Fruit fly (Drosophila melanogaster): ENCODE measurements around the gene msl-1.

msl-1 gene

dm6 chr2L:18735553-18736167 lies 47.1 kb upstream of the msl-1 start (continued):
- peak; percentile 58 for TF ChIP-seq Nf-YA (GFP tag; IDR thresholded peaks at IDR 0.05)
- TF ChIP-seq CG34422 (GFP tag; IDR thresholded peaks at IDR 0.05) = no peak
- TF ChIP-seq Nf-YC (tag; optimal IDR thresholded peaks at IDR 0.05) = peak; percentile 97
- TF ChIP-seq CG12104 (GFP tag; optimal IDR thresholded peaks at IDR 0.05) = no peak
- peak; percentile 69; the same call in 1 of the 3 replicates for TF ChIP-seq CG6175 (GFP tag; IDR thresholded peaks at IDR 0.05)
- TF ChIP-seq z (GFP tag; IDR thresholded peaks at IDR 0.05) = peak; percentile 34; the same call in 1 of the 3 replicates
- peak; percentile 42 for TF ChIP-seq Jarid2 (GFP tag; optimal IDR thresholded peaks at IDR 0.05)
- peak; percentile 14 for TF ChIP-seq Blimp-1 (GFP tag; optimal IDR thresholded peaks at IDR 0.05)
- TF ChIP-seq eyg (GFP tag; optimal IDR thresholded peaks at IDR 0.05) = no peak
- TF ChIP-seq Drgx (GFP tag; IDR thresholded peaks at IDR 0.05) = 0 out of 2 replicates have a peak, but pooled peaks have one; percentile 15
- 0 out of 3 replicates have a peak, but pooled peaks have one; percentile 9 for TF ChIP-seq zen2 (GFP tag; IDR thresholded peaks at IDR 0.05; ENCODE audit: partially characterized antibody)
- peak; percentile 33 for TF ChIP-seq Med (GFP tag)
- TF ChIP-seq CG7839 (tag; optimal IDR thresholded peaks at IDR 0.05) = no peak
- peak; percentile 59 for TF ChIP-seq Kr (GFP tag; optimal IDR thresholded peaks at IDR 0.05)
- peak in 1 of 2 experiments; percentile 22 for TF ChIP-seq Dfd (GFP tag; optimal IDR thresholded peaks at IDR 0.05)

dm6 chr2L:18732760-18733530 lies 44.3 kb upstream of the msl-1 start:
- TF ChIP-seq z (GFP tag; IDR thresholded peaks at IDR 0.05) (peak; percentile 56; the same call in 1 of the 3 replicates), pnt (GFP tag; optimal IDR thresholded peaks at IDR 0.05) (no peak), CoRest (tag; optimal IDR thresholded peaks at IDR 0.05) (peak; percentile 17), Nf-YB (GFP tag; optimal IDR thresholded peaks at IDR 0.05) (peak; percentile 68), hth (optimal IDR thresholded peaks at IDR 0.05) (no peak), ato (GFP tag; IDR thresholded peaks at IDR 0.05; ENCODE audit: partially characterized antibody) (0 out of 2 replicates have a peak, but pooled peaks have one; percentile 26), sug (tag; optimal IDR thresholded peaks at IDR 0.05) (peak; percentile 47), yki (optimal IDR thresholded peaks at IDR 0.05) (no peak), Jarid2 (GFP tag; optimal IDR thresholded peaks at IDR 0.05) (peak; percentile 92), sc (optimal IDR thresholded peaks at IDR 0.05) (no peak), sc (GFP tag; optimal IDR thresholded peaks at IDR 0.05) (no peak), chn (GFP tag; optimal IDR thresholded peaks at IDR 0.05) (peak; percentile 58), Bdp1 (GFP tag; optimal IDR thresholded peaks at IDR 0.05) (no peak), CG16815 (GFP tag; optimal IDR thresholded peaks at IDR 0.05) (no peak), CG10979 (tag; optimal IDR thresholded peaks at IDR 0.05) (peak; percentile 9), Drgx (GFP tag; IDR thresholded peaks at IDR 0.05) (peak; percentile 19; the same call in 1 of the 2 replicates), cg (GFP tag; optimal IDR thresholded peaks at IDR 0.05) (peak; percentile 73), pros (GFP tag; optimal IDR thresholded peaks at IDR 0.05) (peak; percentile 60), Opbp (GFP tag; IDR thresholded peaks at IDR 0.05; ENCODE audit: partially characterized antibody) (peak; percentile 5; the same call in 1 of the 3 replicates), bsh (GFP tag; optimal IDR thresholded peaks at IDR 0.05) (peak in 1 of 2 experiments; percentile 9), Trl (optimal IDR thresholded peaks at IDR 0.05) (peak in 1 of 2 experiments; percentile 15), Trl (GFP tag; optimal IDR thresholded peaks at IDR 0.05) (no peak), HmgD (GFP tag; optimal IDR thresholded peaks at IDR 0.05) (no peak), Vsx1 (GFP tag; optimal IDR thresholded peaks at IDR 0.05) (peak; percentile 14), fd64A (GFP tag; optimal IDR thresholded peaks at IDR 0.05) (no peak), CG10321 (GFP tag; IDR thresholded peaks at IDR 0.05) (peak; percentile 28; the same call in 1 of the 2 replicates), CG10543 (GFP tag; optimal IDR thresholded peaks at IDR 0.05) (peak; percentile 48), CG18262 (tag; optimal IDR thresholded peaks at IDR 0.05) (peak; percentile 21), D19A (tag; optimal IDR thresholded peaks at IDR 0.05) (peak; percentile 67), kni (GFP tag; optimal IDR thresholded peaks at IDR 0.05) (peak; percentile 98), Blimp-1 (GFP tag; optimal IDR thresholded peaks at IDR 0.05) (peak; percentile 34), Adf1 (GFP tag; IDR thresholded peaks at IDR 0.05) (peak; percentile 90), CG11247 (GFP tag; IDR thresholded peaks at IDR 0.05) (no peak), jing (GFP tag; optimal IDR thresholded peaks at IDR 0.05) (peak; percentile 58), CG3407 (GFP tag; optimal IDR thresholded peaks at IDR 0.05) (no peak), Deaf1 (tag; optimal IDR thresholded peaks at IDR 0.05) (peak; percentile 98)
